Worm (Caenorhabditis elegans): ENCODE data around the gene cnc-2.

DNA sequence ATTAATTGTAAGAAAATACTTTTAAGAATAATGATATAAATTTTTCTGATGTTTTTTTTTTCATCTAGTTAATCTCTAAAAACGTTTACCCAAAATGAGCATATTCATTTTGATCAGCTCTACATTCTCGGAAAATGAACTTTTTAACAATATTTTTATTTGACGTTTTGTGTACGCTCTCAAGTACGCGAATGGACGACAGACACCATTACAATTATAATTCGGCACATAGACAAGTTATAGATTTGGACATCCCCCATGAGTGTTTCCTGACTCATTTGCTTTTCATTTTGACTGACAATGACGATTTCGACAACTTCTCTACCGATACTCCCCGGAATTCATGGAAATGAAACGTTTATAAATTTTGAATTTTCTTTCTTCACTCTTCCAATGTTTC, 49.2 kb upstream of the cnc-2 start, which contains the start of gene sru-27:
- no peak for TF ChIP-seq W03F9.2 (tag; optimal IDR thresholded peaks at IDR 0.05)
- TF ChIP-seq him-1 (tag; optimal IDR thresholded peaks at IDR 0.05), result no peak
- TF ChIP-seq dao-5 (tag; optimal IDR thresholded peaks at IDR 0.05), result no peak

Measured in whole organism, L4/young adult.